Worm (Caenorhabditis elegans): Measurements from ENCODE around the gene M163.11.

- TF ChIP-seq jun-1 (tag; optimal IDR thresholded peaks at IDR 0.05) = no peak
- no peak for TF ChIP-seq nhr-77 (tag; optimal IDR thresholded peaks at IDR 0.05)
- TF ChIP-seq pqm-1 (tag; optimal IDR thresholded peaks at IDR 0.05) = no peak
- no peak for TF ChIP-seq C16A3.4 (tag; optimal IDR thresholded peaks at IDR 0.05)
- no peak for TF ChIP-seq nhr-11 (tag; optimal IDR thresholded peaks at IDR 0.05)
- TF ChIP-seq unc-86 (tag; optimal IDR thresholded peaks at IDR 0.05) = no peak
- peak in 1 of 2 experiments; percentile 5 for TF ChIP-seq mdl-1 (tag; optimal IDR thresholded peaks at IDR 0.05)
- no peak for TF ChIP-seq efl-1 (optimal IDR thresholded peaks at IDR 0.05)
- TF ChIP-seq efl-1 (GFP tag; optimal IDR thresholded peaks at IDR 0.05 in 1 of 2) = no peak
- TF ChIP-seq ceh-82 (tag; optimal IDR thresholded peaks at IDR 0.05) = no peak
- no peak for TF ChIP-seq ztf-4 (tag; optimal IDR thresholded peaks at IDR 0.05)
- no peak for TF ChIP-seq blmp-1 (tag; optimal IDR thresholded peaks at IDR 0.05)
- TF ChIP-seq vab-15 (tag; optimal IDR thresholded peaks at IDR 0.05) = no peak
- peak; percentile 54 for TF ChIP-seq nhr-90 (tag; optimal IDR thresholded peaks at IDR 0.05; ENCODE audit: poor library complexity)
- no peak for TF ChIP-seq lin-15B (tag; optimal IDR thresholded peaks at IDR 0.05)
These were observed at the start of gene M163.11 for ce11 chrX:14478743-14479428.
